Worm (Caenorhabditis elegans): ENCODE measurements around the gene F53F4.4.

F53F4.4 gene

ce11 chrV:13551601-13552000, 41.6 kb upstream of the F53F4.4 start, which contains the start of the genes C56A3.4 and C56A3.5 (continued):
- TF ChIP-seq unc-62 (GFP tag; optimal IDR thresholded peaks at IDR 0.05) (no peak), elt-2 (tag; optimal IDR thresholded peaks at IDR 0.05) (peak; percentile 32), snu-23 (GFP tag; optimal IDR thresholded peaks at IDR 0.05) (peak; percentile 62), efl-1 (optimal IDR thresholded peaks at IDR 0.05) (peak; percentile 69 to 75), efl-1 (GFP tag; optimal IDR thresholded peaks at IDR 0.05 in 1 of 2) (peak; percentile 81 to 96), grh-1 (GFP tag; IDR thresholded peaks at IDR 0.05) (no peak), egl-13 (tag; optimal IDR thresholded peaks at IDR 0.05) (peak; percentile 59), vab-15 (tag; optimal IDR thresholded peaks at IDR 0.05) (no peak), ceh-90 (tag; optimal IDR thresholded peaks at IDR 0.05) (peak; percentile 87), dpl-1 (GFP tag; optimal IDR thresholded peaks at IDR 0.05) (peak; percentile 61 to 83 (median 77)), lin-13 (GFP tag; optimal IDR thresholded peaks at IDR 0.05) (peak; percentile 15), egl-27 (tag; optimal IDR thresholded peaks at IDR 0.05) (no peak), zip-4 (GFP tag; optimal IDR thresholded peaks at IDR 0.05) (peak; percentile 82), elt-3 (tag; optimal IDR thresholded peaks at IDR 0.05) (peak in 1 of 6 experiments; percentile 9), ceh-82 (tag; optimal IDR thresholded peaks at IDR 0.05) (peak; percentile 19 to 60 (median 39)), hlh-17 (GFP tag; optimal IDR thresholded peaks at IDR 0.05; ENCODE audit: borderline replicate concordance) (no peak), hpl-2 (GFP tag; optimal IDR thresholded peaks at IDR 0.05) (no peak), aly-2 (tag; optimal IDR thresholded peaks at IDR 0.05) (no peak), nhr-85 (tag) (peak; percentile 79), sox-4 (tag; optimal IDR thresholded peaks at IDR 0.05) (peak; percentile 38), sptf-1 (tag; optimal IDR thresholded peaks at IDR 0.05) (no peak), nhr-11 (tag; optimal IDR thresholded peaks at IDR 0.05) (no peak), skn-1 (tag; optimal IDR thresholded peaks at IDR 0.05) (peak; percentile 62), nhr-90 (tag; optimal IDR thresholded peaks at IDR 0.05; ENCODE audit: poor library complexity) (peak; percentile 57), lsy-2 (tag; optimal IDR thresholded peaks at IDR 0.05) (peak; percentile 48 to 65), zag-1 (tag; optimal IDR thresholded peaks at IDR 0.05) (no peak), snpc-4 (tag; optimal IDR thresholded peaks at IDR 0.05) (peak; percentile 49), pax-3 (tag; optimal IDR thresholded peaks at IDR 0.05) (peak; percentile 88), fkh-8 (tag; optimal IDR thresholded peaks at IDR 0.05) (peak; percentile 68), mdl-1 (tag; optimal IDR thresholded peaks at IDR 0.05) (peak in 1 of 2 experiments; percentile 50), hlh-4 (tag; optimal IDR thresholded peaks at IDR 0.05) (no peak), unc-86 (tag; optimal IDR thresholded peaks at IDR 0.05) (peak; percentile 27), unc-98 (GFP tag; IDR thresholded peaks at IDR 0.05) (peak; percentile 24; the same call in 1 of the 2 replicates), ceh-88 (GFP tag; IDR thresholded peaks at IDR 0.05) (no peak), nhr-71 (tag; optimal IDR thresholded peaks at IDR 0.05) (peak; percentile 74), rnt-1 (tag; optimal IDR thresholded peaks at IDR 0.05) (peak; percentile 94)

ce11 chrV:13556297-13556696, 36.9 kb upstream of the F53F4.4 start, which contains the start of gene C56A3.6:
TSS of gene C56A3.6 (minus strand) at chrV:13556397.
- TF ChIP-seq nhr-71 (tag; optimal IDR thresholded peaks at IDR 0.05) (no peak), aha-1 (tag; optimal IDR thresholded peaks at IDR 0.05) (no peak), grh-1 (GFP tag; IDR thresholded peaks at IDR 0.05) (no peak), nhr-11 (tag; optimal IDR thresholded peaks at IDR 0.05) (no peak), swsn-7 (tag; optimal IDR thresholded peaks at IDR 0.05) (no peak), unc-86 (tag; optimal IDR thresholded peaks at IDR 0.05) (no peak), hlh-17 (GFP tag; optimal IDR thresholded peaks at IDR 0.05; ENCODE audit: borderline replicate concordance) (no peak), ztf-11 (tag; optimal IDR thresholded peaks at IDR 0.05) (no peak), C16A3.4 (tag; optimal IDR thresholded peaks at IDR 0.05) (no peak), nhr-84 (tag; optimal IDR thresholded peaks at IDR 0.05) (no peak), ama-1 (optimal IDR thresholded peaks at IDR 0.05) (no peak), nhr-12 (tag; optimal IDR thresholded peaks at IDR 0.05) (no peak), nhr-20 (tag; optimal IDR thresholded peaks at IDR 0.05) (no peak), mep-1 (tag; optimal IDR thresholded peaks at IDR 0.05) (no peak)
